In genomic region chrV:8796246-8796645, ce11 we compare ENCODE assay signal across 5 worm cellular contexts.
TF ChIP-seq lines count a peak whose summit lies in the region.

No protein-coding gene starts in this region.

TF ChIP-seq in whole organism, L2 larva, 48 proteins besides CTCF, POLR2A, EP300 and RAD21:
- TF ChIP-seq fos-1 (tag; optimal IDR thresholded peaks at IDR 0.05; lab: Kevin White, UChicago) (peak; percentile 54), elt-3 (tag; optimal IDR thresholded peaks at IDR 0.05; lab: Kevin White, UChicago) (no peak)

TF ChIP-seq in whole organism, L3 larva, 47 proteins besides CTCF, POLR2A, EP300 and RAD21:
- TF ChIP-seq ceh-9 (tag; optimal IDR thresholded peaks at IDR 0.05; lab: Kevin White, UChicago), result no peak
- TF ChIP-seq elt-2 (tag; optimal IDR thresholded peaks at IDR 0.05; lab: Kevin White, UChicago), result peak; percentile 25
- no peak for TF ChIP-seq fkh-10 (GFP tag; optimal IDR thresholded peaks at IDR 0.05; lab: Kevin White, UChicago)
- no peak for TF ChIP-seq mml-1 (tag; optimal IDR thresholded peaks at IDR 0.05; lab: Kevin White, UChicago)
- no peak for TF ChIP-seq nhr-11 (tag; optimal IDR thresholded peaks at IDR 0.05; lab: Kevin White, UChicago)
- no peak for TF ChIP-seq unc-39 (tag; optimal IDR thresholded peaks at IDR 0.05; lab: Kevin White, UChicago)

TF ChIP-seq in whole organism, L4 larva, 104 proteins besides CTCF, POLR2A, EP300 and RAD21:
- TF ChIP-seq nhr-6 (tag; optimal IDR thresholded peaks at IDR 0.05; lab: Kevin White, UChicago) (no peak), zfp-2 (tag; optimal IDR thresholded peaks at IDR 0.05; lab: Kevin White, UChicago) (no peak), nhr-48 (tag; optimal IDR thresholded peaks at IDR 0.05; lab: Kevin White, UChicago) (no peak), hlh-11 (tag; optimal IDR thresholded peaks at IDR 0.05; lab: Kevin White, UChicago) (peak; percentile 30), aha-1 (tag; lab: Kevin White, UChicago) (no peak), php-3 (GFP tag; IDR thresholded peaks at IDR 0.05; lab: Robert Waterston, UW) (peak; percentile 56; the same call in 1 of the 2 replicates), ceh-32 (tag; optimal IDR thresholded peaks at IDR 0.05; lab: Kevin White, UChicago; ENCODE audit: poor library complexity) (no peak), pqm-1 (tag; optimal IDR thresholded peaks at IDR 0.05; lab: Kevin White, UChicago) (peak; percentile 34), daf-16 (GFP tag; optimal IDR thresholded peaks at IDR 0.05; lab: Kevin White, UChicago) (no peak), daf-16 (tag; optimal IDR thresholded peaks at IDR 0.05; lab: Kevin White, UChicago) (peak; percentile 9)
TF ChIP-seq in whole organism, L4 larva: peak in this region for 4.

TF ChIP-seq in whole organism, mixed stage, embryonic, 35 proteins besides CTCF, POLR2A, EP300 and RAD21:
- TF ChIP-seq ham-2 (GFP tag; optimal IDR thresholded peaks at IDR 0.05; lab: Kevin White, UChicago), result peak; percentile 81
- TF ChIP-seq M03D4.4 (tag; optimal IDR thresholded peaks at IDR 0.05; lab: Kevin White, UChicago), result no peak
TF ChIP-seq in whole organism, mixed stage, embryonic: peak in this region for 1.

TF ChIP-seq in whole organism, young adult, 124 proteins besides CTCF, POLR2A, EP300 and RAD21:
- TF ChIP-seq nhr-80 (tag; optimal IDR thresholded peaks at IDR 0.05; lab: Kevin White, UChicago) (peak; percentile 52), lin-40 (tag; optimal IDR thresholded peaks at IDR 0.05; lab: Kevin White, UChicago) (no peak)
